Worm (Caenorhabditis elegans) whole organism, young adult: ENCODE data around the gene ZK1290.11.

Source experiments
- C06A6.2 ChIP-seq: fragments of 200-800 bp; sonication (Bioruptor generic); conservative IDR thresholded peaks from 2 replicates; pipeline ENCODE4 v1.3.6; 2022; ENCODE audit warnings: missing genetic modification characterization, missing compliant biosample characterization
- Y53G8AR.9 ChIP-seq: fragments of 200-800 bp; sonication (Bioruptor generic); conservative IDR thresholded peaks from 2 replicates; pipeline ENCODE4 v1.3.6; 2022; ENCODE audit warnings: missing genetic modification reagents, missing genetic modification characterization, missing compliant biosample characterization
- Y56A3A.18 ChIP-seq: fragments of 200-800 bp; sonication (Bioruptor generic); IDR thresholded peaks from 2 replicates; pipeline ENCODE4 v1.3.6; 2022; ENCODE audit warnings: missing genetic modification reagents, missing genetic modification characterization, missing compliant biosample characterization
- Y95B8A.8 ChIP-seq: fragments of 200-800 bp; sonication (Bioruptor generic); IDR thresholded peaks from 2 replicates; pipeline ENCODE4 v1.3.6; 2022; ENCODE audit warnings: missing genetic modification reagents, missing genetic modification characterization, missing compliant biosample characterization
- aptf-3 ChIP-seq: fragments of 200-800 bp; sonication (Bioruptor generic); IDR thresholded peaks from 2 replicates; pipeline ENCODE4 v1.3.6; 2022; ENCODE audit warnings: missing genetic modification characterization, missing compliant biosample characterization
- atf-7 ChIP-seq: sonication (generic microtip); optimal IDR thresholded peaks from 2 replicates; lab custom pipeline; 2017; ENCODE audit warnings: mild to moderate bottlenecking, missing genetic modification characterization, missing compliant biosample characterization
- attf-3 ChIP-seq: fragments of 200-800 bp; sonication (Bioruptor generic); conservative IDR thresholded peaks from 2 replicates; pipeline ENCODE4 v1.3.6; 2022; ENCODE audit warnings: missing genetic modification reagents, missing genetic modification characterization, missing compliant biosample characterization
- attf-5 ChIP-seq: fragments of 200-800 bp; sonication (Bioruptor generic); optimal IDR thresholded peaks from 2 replicates; lab custom pipeline; 2018; ENCODE audit warnings: mild to moderate bottlenecking, missing genetic modification characterization, missing compliant biosample characterization
- ccch-3 ChIP-seq: fragments of 200-800 bp; sonication (Bioruptor generic); optimal IDR thresholded peaks from 2 replicates; lab custom pipeline; 2018; ENCODE audit warnings: mild to moderate bottlenecking, missing genetic modification characterization, missing compliant biosample characterization
- ceh-91 ChIP-seq: fragments of 200-800 bp; sonication (Bioruptor generic); IDR thresholded peaks from 2 replicates; pipeline ENCODE4 v1.3.6; 2022; ENCODE audit warnings: missing genetic modification reagents, missing genetic modification characterization, missing compliant biosample characterization
- die-1 ChIP-seq: sonication (generic microtip); optimal IDR thresholded peaks from 2 replicates; lab custom pipeline; 2016; ENCODE audit warnings: missing genotype, mild to moderate bottlenecking, missing genetic modification characterization, missing compliant biosample characterization
- dox-1 ChIP-seq: fragments of 200-800 bp; sonication (Bioruptor generic); IDR thresholded peaks from 2 replicates; pipeline ENCODE4 v1.3.6; 2022; ENCODE audit warnings: missing genetic modification reagents, missing genetic modification characterization, missing compliant biosample characterization
- dpl-1 ChIP-seq: fragments of 150-350 bp; optimal IDR thresholded peaks from 2 replicates; lab custom pipeline; 2014; ENCODE audit warnings: missing biosample characterization, missing genetic modification reagents, missing genetic modification characterization
- efl-1 ChIP-seq: fragments of 150-350 bp; optimal IDR thresholded peaks from 2 replicates; lab custom pipeline; 2014; ENCODE audit warnings: missing biosample characterization, missing genetic modification reagents, missing genetic modification characterization
- ekl-4 ChIP-seq: fragments of 200-800 bp; sonication (Bioruptor generic); IDR thresholded peaks from 2 replicates; pipeline ENCODE4 v1.3.6; 2022; ENCODE audit warnings: missing genetic modification reagents, missing genetic modification characterization, missing compliant biosample characterization
- hrde-1 ChIP-seq: sonication (generic microtip); optimal IDR thresholded peaks from 2 replicates; lab custom pipeline; 2016; ENCODE audit warnings: missing genetic modification characterization, mild to moderate bottlenecking, missing compliant biosample characterization, moderate library complexity, missing genotype, missing genetic modification reagents, borderline replicate concordance
- let-607 ChIP-seq, 2 experiments: fragments of 200-800 bp in 1 of 2; sonication (Bioruptor generic) in 1 of 2; sonication (generic microtip) in 1 of 2; optimal IDR thresholded peaks; 2 replicates each; lab custom pipeline; 2016 to 2018; ENCODE audit warnings: mild to moderate bottlenecking in 2 of 2, missing compliant biosample characterization in 2 of 2, missing genetic modification characterization in 2 of 2, moderate library complexity in 2 of 2, missing genotype in 1 of 2
- lin-26 ChIP-seq: fragments of 200-800 bp; sonication (Bioruptor generic); IDR thresholded peaks from 2 replicates; pipeline ENCODE4 v1.3.6; 2022; ENCODE audit warnings: missing genetic modification reagents, missing genetic modification characterization, missing compliant biosample characterization
- lin-40 ChIP-seq: sonication (generic microtip); optimal IDR thresholded peaks from 2 replicates; lab custom pipeline; 2016; ENCODE audit warnings: missing genetic modification characterization, mild to moderate bottlenecking, missing compliant biosample characterization, missing genotype, missing genetic modification reagents
- lsy-27 ChIP-seq: sonication (generic microtip); optimal IDR thresholded peaks from 2 replicates; lab custom pipeline; 2017; ENCODE audit warnings: missing genetic modification characterization, mild to moderate bottlenecking, missing compliant biosample characterization, antibody characterized with exemption, missing genotype, borderline replicate concordance; ENCODE audit not compliant: insufficient read depth
- madf-10 ChIP-seq: sonication (generic microtip); optimal IDR thresholded peaks from 2 replicates; lab custom pipeline; 2016; ENCODE audit warnings: mild to moderate bottlenecking, missing genetic modification characterization, missing compliant biosample characterization
- nfya-1 ChIP-seq: sonication (generic microtip); optimal IDR thresholded peaks from 2 replicates; lab custom pipeline; 2017; ENCODE audit warnings: antibody characterized with exemption, missing compliant biosample characterization, missing genetic modification characterization, borderline replicate concordance; ENCODE audit not compliant: insufficient read depth
- nfyb-1 ChIP-seq: fragments of 200-800 bp; sonication (Bioruptor generic); IDR thresholded peaks from 2 replicates; pipeline ENCODE4 v1.3.6; 2022; ENCODE audit warnings: missing genetic modification reagents, missing genetic modification characterization, missing compliant biosample characterization
- nhr-27 ChIP-seq: fragments of 200-800 bp; sonication (Bioruptor generic); optimal IDR thresholded peaks from 2 replicates; lab custom pipeline; 2018; ENCODE audit warnings: mild to moderate bottlenecking, missing genetic modification characterization, moderate library complexity, missing compliant biosample characterization
- nhr-80 ChIP-seq: sonication (generic microtip); optimal IDR thresholded peaks from 2 replicates; lab custom pipeline; 2016; ENCODE audit warnings: missing genetic modification characterization, missing compliant biosample characterization
- nhr-90 ChIP-seq: sonication (generic microtip); optimal IDR thresholded peaks from 2 replicates; lab custom pipeline; 2016; ENCODE audit warnings: missing genotype, mild to moderate bottlenecking, missing genetic modification characterization, missing compliant biosample characterization
- snpc-3.4 ChIP-seq: sonication (generic microtip); optimal IDR thresholded peaks from 2 replicates; lab custom pipeline; 2017; ENCODE audit warnings: missing genetic modification characterization, mild to moderate bottlenecking, missing compliant biosample characterization, antibody characterized with exemption, moderate library complexity, missing genotype, missing genetic modification reagents
- tbp1 ChIP-seq: fragments of 200-800 bp; sonication (Bioruptor generic); optimal IDR thresholded peaks from 2 replicates; lab custom pipeline; 2018; ENCODE audit warnings: mild to moderate bottlenecking, missing genetic modification characterization, missing compliant biosample characterization
- tbx-9 ChIP-seq: sonication (generic microtip); optimal IDR thresholded peaks from 2 replicates; lab custom pipeline; 2016; ENCODE audit warnings: borderline replicate concordance, missing genetic modification characterization, inconsistent platforms, missing compliant biosample characterization
- ztf-18 ChIP-seq: sonication (generic microtip); optimal IDR thresholded peaks from 2 replicates; lab custom pipeline; 2016; ENCODE audit warnings: missing genotype, mild to moderate bottlenecking, missing genetic modification characterization, missing compliant biosample characterization
- ztf-3 ChIP-seq: fragments of 200-800 bp; sonication (Bioruptor generic); optimal IDR thresholded peaks from 2 replicates; lab custom pipeline; 2018; ENCODE audit warnings: mild to moderate bottlenecking, missing genetic modification characterization, missing compliant biosample characterization

The ZK1290.11 gene

ce11 chrII:7554716-7555247 is 6.6 kb downstream of the ZK1290.11 start:
- TF ChIP-seq dox-1 (GFP tag; lab: Robert Waterston, UW), result peak; percentile 69
- TF ChIP-seq hrde-1 (tag; lab: Kevin White, UChicago), result no peak
- peak; percentile 23 for TF ChIP-seq nhr-90
- TF ChIP-seq let-607 (tag; optimal IDR thresholded peaks at IDR 0.05; lab: Kevin White, UChicago), result peak in 1 of 2 experiments; percentile 31
- peak; percentile 49 for TF ChIP-seq atf-7 (tag; lab: Kevin White, UChicago)
- TF ChIP-seq nfyb-1, result 0 out of 2 replicates have a peak, but pooled peaks have one; percentile 13
- peak; percentile 36 for TF ChIP-seq madf-10 (tag; lab: Kevin White, UChicago)
- no peak for TF ChIP-seq C06A6.2 (GFP tag; lab: Robert Waterston, UW)
- TF ChIP-seq attf-5 (GFP tag; lab: Kevin White, UChicago), result peak; percentile 10
- TF ChIP-seq lin-40, result peak; percentile 2
- no peak for TF ChIP-seq nfya-1
- peak; percentile 46 for TF ChIP-seq tbp1 (GFP tag; lab: Kevin White, UChicago)
- peak; percentile 97 for TF ChIP-seq nhr-80 (tag; lab: Kevin White, UChicago)
- TF ChIP-seq Y53G8AR.9 (GFP tag; lab: Robert Waterston, UW), result 0 out of 2 replicates have a peak, but pooled peaks have one; percentile 44
- no peak for TF ChIP-seq snpc-3.4

- TF ChIP-seq dpl-1 (GFP tag; lab: Kevin White, UChicago) (no peak), Y56A3A.18 (GFP tag; lab: Robert Waterston, UW) (0 out of 2 replicates have a peak, but pooled peaks have one; percentile 32)
Measured at ce11 chrII:7553806-7554205, 7.6 kb downstream of the ZK1290.11 start, which contains the start of gene ZK1290.10. TSS of gene ZK1290.10 (minus strand) at chrII:7553906.

- TF ChIP-seq ztf-3 (GFP tag; lab: Kevin White, UChicago) (no peak), dox-1 (GFP tag; lab: Robert Waterston, UW) (no peak), lsy-27 (tag; lab: Kevin White, UChicago) (no peak), nfya-1 (no peak), efl-1 (GFP tag; lab: Kevin White, UChicago) (no peak), dpl-1 (GFP tag; lab: Kevin White, UChicago) (no peak), die-1 (tag; lab: Kevin White, UChicago) (no peak), tbx-9 (tag; lab: Kevin White, UChicago) (no peak), attf-3 (GFP tag; lab: Robert Waterston, UW) (no peak), ztf-18 (tag; lab: Kevin White, UChicago) (no peak), ccch-3 (GFP tag; lab: Kevin White, UChicago) (no peak), Y95B8A.8 (GFP tag; lab: Robert Waterston, UW) (no peak)
Measured at ce11 chrII:7549035-7549434, 12.4 kb downstream of the ZK1290.11 start, which contains the start of gene tph-1. TSS of gene tph-1 (plus strand) at chrII:7549335.

- TF ChIP-seq ztf-3 (GFP tag; lab: Kevin White, UChicago), result no peak
- no peak for TF ChIP-seq ekl-4 (GFP tag; lab: Robert Waterston, UW)
- no peak for TF ChIP-seq nhr-27 (tag; lab: Kevin White, UChicago)
- TF ChIP-seq aptf-3, result no peak
- no peak for TF ChIP-seq ceh-91 (GFP tag; lab: Robert Waterston, UW)
- TF ChIP-seq lin-26 (GFP tag; lab: Robert Waterston, UW), result no peak
Measured at ce11 chrII:7548044-7548443, 13.3 kb downstream of the ZK1290.11 start, which contains the start of gene fbxa-224. TSS of gene fbxa-224 (minus strand) at chrII:7548144.
